Worm (Caenorhabditis elegans): ENCODE results near the gene C55C3.8.

DNA sequence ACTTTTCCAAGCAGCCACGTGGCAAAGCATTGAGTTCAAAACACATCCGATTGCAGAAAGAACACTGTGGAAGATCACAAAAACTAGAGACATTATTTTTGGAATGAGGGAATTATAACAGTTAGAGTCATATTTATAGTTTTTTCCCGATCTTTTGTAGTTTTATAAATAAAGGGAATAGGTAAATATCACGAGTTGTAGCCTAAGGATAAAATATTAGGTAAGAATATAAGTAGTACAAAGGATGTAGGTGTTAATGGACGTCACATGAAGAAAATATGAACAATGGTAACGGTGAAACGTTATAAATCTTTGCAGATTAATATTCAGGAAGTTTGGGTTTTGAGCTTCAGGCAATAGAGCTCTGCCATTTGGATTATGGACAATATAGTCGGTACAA, 16.4 kb upstream of the C55C3.8 start, which contains the start of gene srd-5:
- no peak for TF ChIP-seq snpc-4 (tag; optimal IDR thresholded peaks at IDR 0.05)
- TF ChIP-seq zag-1 (tag; optimal IDR thresholded peaks at IDR 0.05), result no peak
- TF ChIP-seq lin-13 (GFP tag; optimal IDR thresholded peaks at IDR 0.05), result no peak
- no peak for TF ChIP-seq nhr-11 (tag; optimal IDR thresholded peaks at IDR 0.05)
- no peak for TF ChIP-seq mdl-1 (tag; optimal IDR thresholded peaks at IDR 0.05)
- no peak for TF ChIP-seq vab-7 (GFP tag; IDR thresholded peaks at IDR 0.05)
- TF ChIP-seq ceh-20 (GFP tag; IDR thresholded peaks at IDR 0.05), result no peak
- no peak for TF ChIP-seq dmd-6 (GFP tag; IDR thresholded peaks at IDR 0.05)
- no peak for TF ChIP-seq nhr-48 (tag; optimal IDR thresholded peaks at IDR 0.05)
